Worm (Caenorhabditis elegans) whole organism, L3 larva: ENCODE measurements around the gene W01H2.2.

Experiments used
- ZK546.5 ChIP-seq: sonication (generic microtip); optimal IDR thresholded peaks from 2 replicates; lab custom pipeline; 2017; ENCODE audit warnings: missing biosample characterization, missing genetic modification characterization
- aly-2 ChIP-seq: fragments of 150-350 bp; optimal IDR thresholded peaks from 2 replicates; lab custom pipeline; 2014; ENCODE audit warnings: missing biosample characterization, missing genetic modification characterization
- ama-1 ChIP-seq: fragments of 150-350 bp; optimal IDR thresholded peaks from 2 replicates; lab custom pipeline; 2018
- ceh-16 ChIP-seq: sonication (generic microtip); optimal IDR thresholded peaks from 2 replicates; lab custom pipeline; 2017; ENCODE audit warnings: missing biosample characterization, missing genetic modification characterization
- fkh-10 ChIP-seq: sonication (generic microtip); optimal IDR thresholded peaks from 2 replicates; lab custom pipeline; 2017; ENCODE audit warnings: missing biosample characterization, missing genetic modification reagents, missing genetic modification characterization
- fkh-2 ChIP-seq: fragments of 150-350 bp; optimal IDR thresholded peaks from 2 replicates; lab custom pipeline; 2014; ENCODE audit warnings: missing biosample characterization, missing genetic modification reagents, missing genetic modification characterization
- fos-1 ChIP-seq: fragments of 150-350 bp; optimal IDR thresholded peaks from 2 replicates; lab custom pipeline; 2014; ENCODE audit warnings: missing biosample characterization, missing genetic modification characterization
- lin-39 ChIP-seq: fragments of 150-350 bp; optimal IDR thresholded peaks from 2 replicates; lab custom pipeline; 2018; ENCODE audit warnings: missing biosample characterization, missing genetic modification reagents, missing genetic modification characterization
- nhr-237 ChIP-seq: fragments of 150-350 bp; optimal IDR thresholded peaks from 2 replicates; lab custom pipeline; 2014; ENCODE audit warnings: missing biosample characterization, missing genetic modification characterization
- nhr-77 ChIP-seq: fragments of 150-350 bp; optimal IDR thresholded peaks from 2 replicates; lab custom pipeline; 2014; ENCODE audit warnings: missing biosample characterization, missing genetic modification characterization
- snpc-4 ChIP-seq: fragments of 150-350 bp; optimal IDR thresholded peaks from 2 replicates; lab custom pipeline; 2014; ENCODE audit warnings: missing biosample characterization, missing genetic modification characterization
- tbx-2 ChIP-seq: sonication (generic microtip); optimal IDR thresholded peaks from 2 replicates; lab custom pipeline; 2016; ENCODE audit warnings: mild to moderate bottlenecking, missing genetic modification characterization, missing compliant biosample characterization
- unc-62 ChIP-seq: fragments of 150-350 bp; sonication (generic microtip); optimal IDR thresholded peaks from 4 replicates; lab custom pipeline; 2014; ENCODE audit warnings: missing biosample characterization, missing genetic modification reagents, missing genetic modification characterization
- ztf-11 ChIP-seq: fragments of 150-350 bp; optimal IDR thresholded peaks from 2 replicates; lab custom pipeline; 2014; ENCODE audit warnings: missing biosample characterization, missing genetic modification characterization

- no peak for TF ChIP-seq ZK546.5 (tag; lab: Kevin White, UChicago)
- no peak for TF ChIP-seq ztf-11 (tag; lab: Kevin White, UChicago)
- no peak for TF ChIP-seq nhr-237
- no peak for TF ChIP-seq ceh-16
- TF ChIP-seq nhr-77 (tag; lab: Kevin White, UChicago) = no peak
- TF ChIP-seq lin-39 (tag; lab: Kevin White, UChicago) = no peak
- no peak for TF ChIP-seq fkh-10 (GFP tag; lab: Kevin White, UChicago)
- no peak for TF ChIP-seq fkh-2 (tag; lab: Kevin White, UChicago)
- TF ChIP-seq aly-2 (tag; lab: Kevin White, UChicago) = no peak
- no peak for TF ChIP-seq ama-1 (lab: Kevin White, UChicago)
- TF ChIP-seq fos-1 (tag; lab: Kevin White, UChicago) = no peak
- no peak for TF ChIP-seq unc-62 (GFP tag; lab: Kevin White, UChicago)
- TF ChIP-seq snpc-4 (tag; lab: Kevin White, UChicago) = no peak
- no peak for TF ChIP-seq tbx-2 (tag; lab: Kevin White, UChicago)
Observed at ce11 chrX:4256761-4257160, 38.5 kb upstream of the W01H2.2 start, which contains the start of gene srv-6.
